Fruit fly (Drosophila melanogaster): ENCODE results near the gene Socs36E.

The Socs36E gene

dm6 chr2L:18148552-18149219 lies 3.5 kb downstream of the Socs36E start:
- TF ChIP-seq CG9705 (GFP tag; optimal IDR thresholded peaks at IDR 0.05) (peak; percentile 6), Sp1 (GFP tag; optimal IDR thresholded peaks at IDR 0.05) (peak; percentile 37), sv (GFP tag; optimal IDR thresholded peaks at IDR 0.05) (no peak), h (GFP tag; optimal IDR thresholded peaks at IDR 0.05) (peak; percentile 20), foxo (GFP tag; optimal IDR thresholded peaks at IDR 0.05) (peak in 1 of 2 experiments; percentile 45), OdsH (GFP tag; optimal IDR thresholded peaks at IDR 0.05) (peak; percentile 12), fru (GFP tag; optimal IDR thresholded peaks at IDR 0.05) (peak; percentile 22), Mio (GFP tag; optimal IDR thresholded peaks at IDR 0.05) (no peak), Hnf4 (GFP tag; optimal IDR thresholded peaks at IDR 0.05) (no peak), Rel (GFP tag; optimal IDR thresholded peaks at IDR 0.05) (no peak), Rel (tag; optimal IDR thresholded peaks at IDR 0.05) (peak; percentile 52), br (GFP tag; optimal IDR thresholded peaks at IDR 0.05) (peak; percentile 47), CrebA (GFP tag; optimal IDR thresholded peaks at IDR 0.05; ENCODE audit: borderline replicate concordance) (peak; percentile 63), rgr (GFP tag; optimal IDR thresholded peaks at IDR 0.05) (peak; percentile 49)

- TF ChIP-seq Jra (GFP tag; optimal IDR thresholded peaks at IDR 0.05): no peak
- TF ChIP-seq br (GFP tag; optimal IDR thresholded peaks at IDR 0.05): no peak
- no peak for TF ChIP-seq Rel (GFP tag; optimal IDR thresholded peaks at IDR 0.05)
- TF ChIP-seq Rel (tag; optimal IDR thresholded peaks at IDR 0.05): peak; percentile 58
- TF ChIP-seq Sp1 (GFP tag; optimal IDR thresholded peaks at IDR 0.05): peak; percentile 3
- TF ChIP-seq OdsH (GFP tag; optimal IDR thresholded peaks at IDR 0.05): no peak
- no peak for TF ChIP-seq Abd-B (GFP tag; optimal IDR thresholded peaks at IDR 0.05)
- peak; percentile 32 for TF ChIP-seq h (GFP tag; optimal IDR thresholded peaks at IDR 0.05)
- TF ChIP-seq Hr78 (GFP tag; optimal IDR thresholded peaks at IDR 0.05): no peak
Measured at dm6 chr2L:18147511-18148072, 4.6 kb downstream of the Socs36E start.

- TF ChIP-seq ey (GFP tag; optimal IDR thresholded peaks at IDR 0.05) (peak; percentile 45), psq (GFP tag; optimal IDR thresholded peaks at IDR 0.05) (peak; percentile 61), fru (GFP tag; optimal IDR thresholded peaks at IDR 0.05) (peak; percentile 59), dmrt93B (GFP tag; optimal IDR thresholded peaks at IDR 0.05) (peak; percentile 48), rgr (GFP tag; optimal IDR thresholded peaks at IDR 0.05) (peak; percentile 39), CrebA (GFP tag; optimal IDR thresholded peaks at IDR 0.05; ENCODE audit: borderline replicate concordance) (no peak), dl (GFP tag; optimal IDR thresholded peaks at IDR 0.05; ENCODE audit: insufficient read depth in 1 of 2, partially characterized antibody in 2 of 2) (no peak), h (GFP tag; optimal IDR thresholded peaks at IDR 0.05) (peak; percentile 44), woc (GFP tag; optimal IDR thresholded peaks at IDR 0.05) (peak; percentile 40), jim (GFP tag; optimal IDR thresholded peaks at IDR 0.05) (no peak), Dif (GFP tag; optimal IDR thresholded peaks at IDR 0.05; ENCODE audit: partially characterized antibody) (no peak), HLH106 (tag; optimal IDR thresholded peaks at IDR 0.05) (peak; percentile 46), foxo (GFP tag; optimal IDR thresholded peaks at IDR 0.05) (peak in 1 of 2 experiments; percentile 60), sage (GFP tag; optimal IDR thresholded peaks at IDR 0.05) (peak; percentile 4), br (GFP tag; optimal IDR thresholded peaks at IDR 0.05) (peak; percentile 40), Sp1 (GFP tag; optimal IDR thresholded peaks at IDR 0.05) (peak; percentile 22)
Measured at dm6 chr2L:18146618-18147099, 5.6 kb downstream of the Socs36E start.

- TF ChIP-seq Rel (GFP tag; optimal IDR thresholded peaks at IDR 0.05) (no peak), Rel (tag; optimal IDR thresholded peaks at IDR 0.05) (peak; percentile 52), Abd-B (GFP tag; optimal IDR thresholded peaks at IDR 0.05) (no peak), brk (GFP tag; optimal IDR thresholded peaks at IDR 0.05) (no peak), dl (GFP tag; optimal IDR thresholded peaks at IDR 0.05; ENCODE audit: insufficient read depth in 1 of 2, partially characterized antibody in 2 of 2) (no peak), Vsx2 (GFP tag; optimal IDR thresholded peaks at IDR 0.05; ENCODE audit: partially characterized antibody) (no peak), rgr (GFP tag; optimal IDR thresholded peaks at IDR 0.05) (no peak), Hr83 (GFP tag; optimal IDR thresholded peaks at IDR 0.05; ENCODE audit: poor library complexity, severe bottlenecking) (no peak)
Measured at dm6 chr2L:18145826-18146225, 6.4 kb downstream of the Socs36E start.

Data from whole organism, wandering third instar larva.